Worm (Caenorhabditis elegans) whole organism, L1 larva: Measurements from ENCODE around the gene F19F10.1.
A peak's percentile ranks its signal among the peaks of the same experiment; 100 is the strongest.

Experiments
- C34B4.2 ChIP-seq: sonication (generic microtip); optimal IDR thresholded peaks from 2 replicates; lab custom pipeline; 2017; ENCODE audit warnings: mild to moderate bottlenecking, missing genetic modification characterization, missing compliant biosample characterization
- F16B12.6 ChIP-seq: fragments of 150-350 bp; optimal IDR thresholded peaks from 2 replicates; lab custom pipeline; 2014; ENCODE audit warnings: missing biosample characterization, missing genetic modification characterization
- Y116A8C.19 ChIP-seq: sonication (generic microtip); optimal IDR thresholded peaks from 2 replicates; lab custom pipeline; 2016; ENCODE audit warnings: missing compliant biosample characterization, missing genetic modification characterization, borderline replicate concordance
- blmp-1 ChIP-seq: fragments of 150-350 bp; optimal IDR thresholded peaks from 2 replicates; lab custom pipeline; 2014; ENCODE audit warnings: missing biosample characterization, missing genetic modification characterization
- ces-1 ChIP-seq: fragments of 150-350 bp; optimal IDR thresholded peaks from 2 replicates; lab custom pipeline; 2014; ENCODE audit warnings: missing biosample characterization, missing genetic modification reagents, missing genetic modification characterization
- dsc-1 ChIP-seq: sonication (generic microtip); optimal IDR thresholded peaks from 2 replicates; lab custom pipeline; 2016; ENCODE audit warnings: mild to moderate bottlenecking, missing genetic modification characterization, missing compliant biosample characterization
- efl-1 ChIP-seq, 4 experiments: fragments of 150-350 bp; optimal IDR thresholded peaks in 3 of 4; peaks in 1 of 4; 1 replicate in 1 of 4; 2 replicates in 3 of 4; lab custom pipeline; 2014; ENCODE audit warnings: missing biosample characterization in 2 of 4, missing genetic modification characterization in 2 of 4, missing genetic modification reagents in 2 of 4
- efl-3 ChIP-seq: fragments of 200-800 bp; sonication (Bioruptor generic); optimal IDR thresholded peaks from 2 replicates; lab custom pipeline; 2018; ENCODE audit warnings: mild to moderate bottlenecking, missing genetic modification characterization, missing compliant biosample characterization
- egl-13 ChIP-seq: sonication (generic microtip); optimal IDR thresholded peaks from 2 replicates; lab custom pipeline; 2016; ENCODE audit warnings: missing genotype, missing genetic modification reagents, missing genetic modification characterization, missing compliant biosample characterization
- egl-27 ChIP-seq, 2 experiments: fragments of 150-350 bp in 1 of 2; sonication (generic microtip); optimal IDR thresholded peaks; 3 replicates each; lab custom pipeline; 2017 to 2018; ENCODE audit warnings: missing biosample characterization in 2 of 2, missing genetic modification characterization in 2 of 2, missing genetic modification reagents in 2 of 2
- elt-3 ChIP-seq, 6 experiments: fragments of 150-350 bp in 1 of 6; sonication (generic microtip); optimal IDR thresholded peaks; 2 replicates each; lab custom pipeline; 2017 to 2018; ENCODE audit warnings: missing biosample characterization in 6 of 6, missing genetic modification characterization in 6 of 6, inconsistent platforms in 1 of 6
- fos-1 ChIP-seq: fragments of 150-350 bp; optimal IDR thresholded peaks from 2 replicates; lab custom pipeline; 2014; ENCODE audit warnings: missing biosample characterization, missing genetic modification characterization
- hlh-17 ChIP-seq: fragments of 200-800 bp; sonication (Bioruptor generic); optimal IDR thresholded peaks from 2 replicates; lab custom pipeline; 2018; ENCODE audit warnings: missing genetic modification characterization, mild to moderate bottlenecking, missing compliant biosample characterization, moderate library complexity, borderline replicate concordance
- hlh-4 ChIP-seq: sonication (generic microtip); optimal IDR thresholded peaks from 2 replicates; lab custom pipeline; 2016; ENCODE audit warnings: mild to moderate bottlenecking, missing genetic modification characterization, missing compliant biosample characterization
- jun-1 ChIP-seq: fragments of 150-350 bp; optimal IDR thresholded peaks from 2 replicates; lab custom pipeline; 2014; ENCODE audit warnings: missing biosample characterization, missing genetic modification reagents, missing genetic modification characterization
- lin-15B ChIP-seq: fragments of 150-350 bp; sonication (generic microtip); optimal IDR thresholded peaks from 3 replicates; lab custom pipeline; 2014; ENCODE audit warnings: missing biosample characterization, missing genetic modification characterization
- mab-9 ChIP-seq: fragments of 200-800 bp; sonication (Bioruptor generic); IDR thresholded peaks from 2 replicates; pipeline ENCODE4 v1.3.6; 2022; ENCODE audit warnings: missing genetic modification reagents, missing genetic modification characterization, missing compliant biosample characterization
- nhr-237 ChIP-seq: fragments of 150-350 bp; optimal IDR thresholded peaks from 2 replicates; lab custom pipeline; 2014; ENCODE audit warnings: missing biosample characterization, missing genetic modification characterization
- nhr-28 ChIP-seq: fragments of 150-350 bp; optimal IDR thresholded peaks from 2 replicates; lab custom pipeline; 2014; ENCODE audit warnings: missing biosample characterization, missing genetic modification characterization
- nhr-71 ChIP-seq: sonication (generic microtip); optimal IDR thresholded peaks from 2 replicates; lab custom pipeline; 2016; ENCODE audit warnings: mild to moderate bottlenecking, missing genetic modification characterization, moderate library complexity, missing compliant biosample characterization
- nhr-76 ChIP-seq: sonication (generic microtip); optimal IDR thresholded peaks from 2 replicates; lab custom pipeline; 2017; ENCODE audit warnings: missing biosample characterization, missing genetic modification characterization
- pqm-1 ChIP-seq: sonication (generic microtip); optimal IDR thresholded peaks from 3 replicates; lab custom pipeline; 2017; ENCODE audit warnings: missing biosample characterization, missing genetic modification characterization
- rnt-1 ChIP-seq: sonication (generic microtip); optimal IDR thresholded peaks from 2 replicates; lab custom pipeline; 2016; ENCODE audit warnings: mild to moderate bottlenecking, missing genetic modification characterization, moderate library complexity, missing compliant biosample characterization
- sup-37 ChIP-seq: fragments of 200-800 bp; sonication (Bioruptor generic); optimal IDR thresholded peaks from 2 replicates; lab custom pipeline; 2018; ENCODE audit warnings: mild to moderate bottlenecking, missing genetic modification characterization, missing compliant biosample characterization
- swsn-7 ChIP-seq: sonication (generic microtip); optimal IDR thresholded peaks from 2 replicates; lab custom pipeline; 2016; ENCODE audit warnings: missing genetic modification characterization, missing compliant biosample characterization
- tbx-2 ChIP-seq: sonication (generic microtip); optimal IDR thresholded peaks from 2 replicates; lab custom pipeline; 2016; ENCODE audit warnings: missing genetic modification characterization, missing compliant biosample characterization
- unc-62 ChIP-seq: fragments of 150-350 bp; optimal IDR thresholded peaks from 2 replicates; lab custom pipeline; 2014; ENCODE audit warnings: missing biosample characterization, missing genetic modification reagents, missing genetic modification characterization
- unc-86 ChIP-seq: sonication (generic microtip); optimal IDR thresholded peaks from 2 replicates; lab custom pipeline; 2016; ENCODE audit warnings: missing genetic modification characterization, missing compliant biosample characterization
- unc-98 ChIP-seq: fragments of 200-800 bp; sonication (Bioruptor generic); IDR thresholded peaks from 2 replicates; pipeline ENCODE4 v1.3.6; 2022; ENCODE audit warnings: missing genetic modification characterization, missing compliant biosample characterization
- ztf-11 ChIP-seq, 2 experiments: sonication (generic microtip); optimal IDR thresholded peaks; 2 replicates each; lab custom pipeline; 2016 to 2017; ENCODE audit warnings: missing genetic modification characterization in 2 of 2, missing biosample characterization in 1 of 2, missing compliant biosample characterization in 1 of 2
- ztf-4 ChIP-seq: fragments of 150-350 bp; optimal IDR thresholded peaks from 2 replicates; lab custom pipeline; 2014; ENCODE audit warnings: missing biosample characterization, missing genetic modification characterization

The F19F10.1 gene

DNA sequence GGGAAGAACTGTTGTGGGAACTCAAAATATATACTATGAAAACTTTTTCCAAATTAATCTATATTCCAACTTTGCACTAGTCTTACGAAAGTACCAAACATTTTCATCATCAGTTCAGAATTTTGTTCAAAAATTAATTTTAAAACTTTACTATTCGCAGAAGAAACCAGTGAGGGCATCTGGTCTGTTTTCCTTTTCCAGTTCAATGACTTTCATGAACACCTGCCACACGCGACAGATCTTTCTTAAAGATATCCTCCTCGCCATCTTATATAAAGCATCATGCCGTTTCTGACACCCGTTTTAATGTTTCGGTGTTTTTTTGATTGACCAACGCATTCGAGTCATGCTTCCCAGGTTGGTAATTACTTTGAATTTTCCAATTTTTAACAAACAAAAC, 30.1 kb upstream of the F19F10.1 start, which contains the start of gene C54F6.3:
C54F6.3 (plus strand) TSS at position 301 of the 400 bp plus-strand sequence.
- no peak for TF ChIP-seq nhr-76 (tag; lab: Kevin White, UChicago)
- no peak for TF ChIP-seq efl-1 (optimal IDR thresholded peaks at IDR 0.05; lab: Kevin White, UChicago)
- TF ChIP-seq efl-1 (GFP tag; optimal IDR thresholded peaks at IDR 0.05 in 1 of 2; lab: Kevin White, UChicago), result peak in 1 of 2 experiments; percentile 50

DNA sequence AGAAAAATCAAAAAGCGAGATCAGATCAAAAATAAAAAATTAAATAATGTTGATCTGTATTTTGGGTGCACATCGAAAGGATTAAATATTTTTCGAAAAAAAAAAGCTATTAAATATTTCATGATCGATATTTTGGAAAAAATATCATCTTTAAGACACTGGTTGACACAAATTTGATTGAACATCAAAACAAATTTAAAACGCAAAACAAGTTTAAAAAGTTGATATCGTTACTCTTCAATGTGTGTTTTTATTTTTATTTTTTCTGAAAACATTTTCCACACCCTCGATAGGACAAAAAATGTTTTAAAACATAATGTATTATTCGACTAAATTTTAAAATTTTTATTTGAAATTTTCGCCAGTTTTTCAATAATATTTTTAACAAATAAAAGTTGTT, 25.0 kb upstream of the F19F10.1 start, which contains the start of gene C54F6.12:
C54F6.12 (minus strand) TSS at position 101 of the 400 bp plus-strand sequence.
- TF ChIP-seq ces-1 (GFP tag; lab: Kevin White, UChicago) (no peak), F16B12.6 (tag; lab: Kevin White, UChicago) (no peak), rnt-1 (no peak), elt-3 (tag; optimal IDR thresholded peaks at IDR 0.05; lab: Kevin White, UChicago) (no peak), sup-37 (GFP tag; lab: Kevin White, UChicago) (no peak)

DNA sequence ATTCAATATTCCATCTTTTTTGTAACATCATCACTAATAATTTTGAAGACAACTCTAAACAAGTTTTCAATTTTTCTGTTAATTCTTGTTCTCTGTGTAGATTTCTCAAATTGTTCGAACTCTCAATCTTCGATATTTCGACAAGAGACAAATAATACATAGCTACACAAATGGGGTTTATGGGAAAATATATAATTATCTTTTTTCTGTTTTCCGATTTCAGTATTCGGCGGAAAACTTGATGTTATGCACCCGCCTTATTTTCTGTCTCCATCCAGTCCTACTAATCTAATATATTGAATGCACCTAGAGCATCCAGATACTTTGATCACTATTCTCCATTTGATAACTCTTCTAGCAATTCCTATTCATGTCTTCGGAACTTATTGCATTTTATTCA, 24.0 kb upstream of the F19F10.1 start, which contains the start of gene srh-268:
srh-268 (plus strand) TSS at position 301 of the 400 bp plus-strand sequence.
- TF ChIP-seq efl-1 (optimal IDR thresholded peaks at IDR 0.05; lab: Kevin White, UChicago), result no peak
- TF ChIP-seq efl-1 (GFP tag; optimal IDR thresholded peaks at IDR 0.05 in 1 of 2; lab: Kevin White, UChicago), result no peak
- TF ChIP-seq tbx-2 (tag; lab: Kevin White, UChicago), result no peak
- no peak for TF ChIP-seq sup-37 (GFP tag; lab: Kevin White, UChicago)
- TF ChIP-seq fos-1 (tag; lab: Kevin White, UChicago), result no peak
- TF ChIP-seq jun-1 (tag; lab: Kevin White, UChicago), result no peak
- no peak for TF ChIP-seq nhr-71 (tag; lab: Kevin White, UChicago)
- no peak for TF ChIP-seq hlh-4 (tag; lab: Kevin White, UChicago)
- TF ChIP-seq F16B12.6 (tag; lab: Kevin White, UChicago), result no peak

DNA sequence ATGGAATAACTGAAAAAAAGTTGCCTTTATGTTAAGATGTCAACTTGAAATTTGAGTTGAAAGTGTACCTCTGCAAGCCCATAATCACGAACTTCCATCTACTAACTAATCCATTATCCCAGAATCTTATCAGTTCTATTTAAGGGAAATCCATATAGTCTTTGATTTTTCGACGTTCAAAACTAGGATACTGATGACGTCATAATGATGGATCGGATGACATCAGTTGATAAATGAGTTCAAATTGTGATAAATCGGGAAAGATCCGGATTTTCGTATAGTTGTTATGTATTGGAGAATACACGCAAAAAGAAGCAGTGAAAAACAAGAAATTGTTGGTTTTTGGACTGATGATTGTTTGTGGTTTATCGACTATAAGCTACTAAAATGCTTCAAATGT, 19.3 kb upstream of the F19F10.1 start:
- TF ChIP-seq blmp-1 (peak; percentile 10), lin-15B (tag; lab: Kevin White, UChicago) (no peak)

DNA sequence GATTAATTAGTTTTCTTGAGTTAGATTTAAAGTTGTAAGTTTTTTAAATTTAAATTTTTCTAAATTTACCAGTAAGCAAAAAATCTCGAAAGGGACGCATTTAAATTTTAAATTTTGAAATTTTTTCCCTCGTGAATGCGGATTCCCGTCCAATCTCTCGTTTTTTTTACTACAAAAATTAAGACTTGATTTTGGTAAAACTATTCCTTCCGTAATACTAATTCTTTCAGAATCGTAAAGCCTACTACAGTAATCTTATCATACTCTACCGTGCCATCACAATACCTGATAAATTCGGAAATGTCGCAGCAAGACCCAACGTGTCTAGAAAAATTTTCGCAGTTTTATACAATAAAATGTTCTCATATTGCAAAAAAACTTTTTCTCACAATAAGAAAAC, 17.9 kb upstream of the F19F10.1 start, which contains the start of the genes C54F6.19 and nhx-3:
C54F6.19 (plus strand) TSS at position 301 of the 400 bp plus-strand sequence.
nhx-3 (minus strand) TSS at position 337 of the 400 bp plus-strand sequence.
- no peak for TF ChIP-seq unc-62 (GFP tag; lab: Kevin White, UChicago)
- TF ChIP-seq hlh-4 (tag; lab: Kevin White, UChicago), result no peak

- TF ChIP-seq sup-37 (GFP tag; lab: Kevin White, UChicago) (no peak), egl-13 (tag; lab: Kevin White, UChicago) (no peak), unc-98 (GFP tag; lab: Robert Waterston, UW) (no peak), ztf-11 (tag; optimal IDR thresholded peaks at IDR 0.05; lab: Kevin White, UChicago) (no peak), ztf-4 (tag; lab: Kevin White, UChicago) (no peak), egl-27 (tag; optimal IDR thresholded peaks at IDR 0.05; lab: Kevin White, UChicago) (no peak), dsc-1 (tag; lab: Kevin White, UChicago) (no peak), mab-9 (GFP tag; lab: Robert Waterston, UW) (no peak), unc-86 (tag; lab: Kevin White, UChicago) (no peak), swsn-7 (no peak), hlh-4 (tag; lab: Kevin White, UChicago) (no peak), Y116A8C.19 (tag; lab: Kevin White, UChicago) (no peak), nhr-237 (no peak), pqm-1 (tag; lab: Kevin White, UChicago) (no peak), lin-15B (tag; lab: Kevin White, UChicago) (no peak), nhr-28 (no peak), hlh-17 (GFP tag; lab: Kevin White, UChicago) (no peak), C34B4.2 (no peak), efl-3 (GFP tag; lab: Kevin White, UChicago) (no peak)
Observed at ce11 chrV:7547479-7547878, 15.6 kb upstream of the F19F10.1 start, which contains the start of gene ftn-1. Gene ftn-1 (minus strand): TSS chrV:7547579.
